Worm (Caenorhabditis elegans) whole organism, young adult: Measurements from ENCODE around the gene rps-14.

Experiments
- B0261.1 ChIP-seq: sonication (generic microtip); optimal IDR thresholded peaks from 2 replicates; lab custom pipeline; 2016; ENCODE audit warnings: mild to moderate bottlenecking, missing genetic modification characterization, moderate library complexity, missing compliant biosample characterization
- B0336.3 ChIP-seq: fragments of 200-800 bp; sonication (Bioruptor generic); IDR thresholded peaks from 2 replicates; pipeline ENCODE4 v1.3.6; 2022; ENCODE audit warnings: missing genetic modification characterization, missing compliant biosample characterization
- F49E8.2 ChIP-seq: sonication (generic microtip); optimal IDR thresholded peaks from 3 replicates; lab custom pipeline; 2017; ENCODE audit warnings: missing genetic modification characterization, mild to moderate bottlenecking, missing compliant biosample characterization, antibody characterized with exemption, moderate library complexity; ENCODE audit not compliant: insufficient read depth
- F57C9.4 ChIP-seq: sonication (generic microtip); optimal IDR thresholded peaks from 2 replicates; lab custom pipeline; 2017; ENCODE audit warnings: mild to moderate bottlenecking, missing genetic modification characterization, missing compliant biosample characterization
- T26A5.8 ChIP-seq: sonication (generic microtip); optimal IDR thresholded peaks from 2 replicates; lab custom pipeline; 2016; ENCODE audit warnings: missing genetic modification characterization, missing compliant biosample characterization
- Y53G8AR.9 ChIP-seq: fragments of 200-800 bp; sonication (Bioruptor generic); conservative IDR thresholded peaks from 2 replicates; pipeline ENCODE4 v1.3.6; 2022; ENCODE audit warnings: missing genetic modification reagents, missing genetic modification characterization, missing compliant biosample characterization
- Y56A3A.18 ChIP-seq: fragments of 200-800 bp; sonication (Bioruptor generic); IDR thresholded peaks from 2 replicates; pipeline ENCODE4 v1.3.6; 2022; ENCODE audit warnings: missing genetic modification reagents, missing genetic modification characterization, missing compliant biosample characterization
- Y95B8A.8 ChIP-seq: fragments of 200-800 bp; sonication (Bioruptor generic); IDR thresholded peaks from 2 replicates; pipeline ENCODE4 v1.3.6; 2022; ENCODE audit warnings: missing genetic modification reagents, missing genetic modification characterization, missing compliant biosample characterization
- ZK185.1 ChIP-seq: sonication (generic microtip); optimal IDR thresholded peaks from 2 replicates; lab custom pipeline; 2016; ENCODE audit warnings: mild to moderate bottlenecking, missing genetic modification characterization, missing compliant biosample characterization; ENCODE audit not compliant: poor library complexity, severe bottlenecking
- ama-1 ChIP-seq, 3 experiments: fragments of 150-350 bp in 1 of 3; sonication (generic microtip) in 2 of 3; optimal IDR thresholded peaks; 2 replicates each; lab custom pipeline; 2014 to 2018; ENCODE audit warnings: missing biosample characterization in 2 of 3, missing genetic modification characterization in 2 of 3, missing genetic modification reagents in 2 of 3
- athp-1 ChIP-seq: sonication (generic microtip); optimal IDR thresholded peaks from 2 replicates; lab custom pipeline; 2017; ENCODE audit warnings: mild to moderate bottlenecking, missing genetic modification characterization, missing compliant biosample characterization
- attf-6 ChIP-seq: fragments of 200-800 bp; sonication (Bioruptor generic); IDR thresholded peaks from 2 replicates; pipeline ENCODE4 v1.3.6; 2022; ENCODE audit warnings: missing genetic modification reagents, missing genetic modification characterization, missing compliant biosample characterization
- bed-1 ChIP-seq: fragments of 200-800 bp; sonication (Bioruptor generic); IDR thresholded peaks from 2 replicates; pipeline ENCODE4 v1.3.6; 2022; ENCODE audit warnings: missing genetic modification reagents, missing genetic modification characterization, missing compliant biosample characterization
- ceh-100 ChIP-seq: fragments of 200-800 bp; sonication (Bioruptor generic); IDR thresholded peaks from 2 replicates; pipeline ENCODE4 v1.3.6; 2022; ENCODE audit warnings: missing genetic modification reagents, missing genetic modification characterization, missing compliant biosample characterization
- ceh-40 ChIP-seq: fragments of 200-800 bp; sonication (Bioruptor generic); IDR thresholded peaks from 2 replicates; pipeline ENCODE4 v1.3.6; 2022; ENCODE audit warnings: missing genetic modification characterization, missing compliant biosample characterization
- ceh-91 ChIP-seq: fragments of 200-800 bp; sonication (Bioruptor generic); IDR thresholded peaks from 2 replicates; pipeline ENCODE4 v1.3.6; 2022; ENCODE audit warnings: missing genetic modification reagents, missing genetic modification characterization, missing compliant biosample characterization
- dox-1 ChIP-seq: fragments of 200-800 bp; sonication (Bioruptor generic); IDR thresholded peaks from 2 replicates; pipeline ENCODE4 v1.3.6; 2022; ENCODE audit warnings: missing genetic modification reagents, missing genetic modification characterization, missing compliant biosample characterization
- dpff-1 ChIP-seq: sonication (generic microtip); optimal IDR thresholded peaks from 2 replicates; lab custom pipeline; 2017; ENCODE audit warnings: mild to moderate bottlenecking, missing genetic modification characterization, missing compliant biosample characterization
- egl-44 ChIP-seq: fragments of 200-800 bp; sonication (Bioruptor generic); IDR thresholded peaks from 2 replicates; pipeline ENCODE4 v1.3.6; 2022; ENCODE audit warnings: missing genetic modification reagents, missing genetic modification characterization, missing compliant biosample characterization
- ekl-4 ChIP-seq: fragments of 200-800 bp; sonication (Bioruptor generic); IDR thresholded peaks from 2 replicates; pipeline ENCODE4 v1.3.6; 2022; ENCODE audit warnings: missing genetic modification reagents, missing genetic modification characterization, missing compliant biosample characterization
- him-1 ChIP-seq: sonication (generic microtip); optimal IDR thresholded peaks from 2 replicates; lab custom pipeline; 2016; ENCODE audit warnings: missing genotype, missing genetic modification reagents, missing genetic modification characterization, missing compliant biosample characterization
- hmg-1.2 ChIP-seq: fragments of 200-800 bp; sonication (Bioruptor generic); IDR thresholded peaks from 2 replicates; pipeline ENCODE4 v1.3.6; 2022; ENCODE audit warnings: missing genetic modification reagents, missing genetic modification characterization, missing compliant biosample characterization
- let-607 ChIP-seq, 2 experiments: fragments of 200-800 bp in 1 of 2; sonication (Bioruptor generic) in 1 of 2; sonication (generic microtip) in 1 of 2; optimal IDR thresholded peaks; 2 replicates each; lab custom pipeline; 2016 to 2018; ENCODE audit warnings: mild to moderate bottlenecking in 2 of 2, missing compliant biosample characterization in 2 of 2, missing genetic modification characterization in 2 of 2, moderate library complexity in 2 of 2, missing genotype in 1 of 2
- lin-35 ChIP-seq, 3 experiments: fragments of 150-350 bp in 2 of 3; sonication (generic microtip) in 1 of 3; optimal IDR thresholded peaks; 2 replicates each; lab custom pipeline; 2014 to 2018; ENCODE audit warnings: missing biosample characterization in 3 of 3, missing genetic modification characterization in 3 of 3, missing genetic modification reagents in 3 of 3
- lin-54 ChIP-seq: fragments of 200-800 bp; sonication (Bioruptor generic); optimal IDR thresholded peaks from 2 replicates; lab custom pipeline; 2018; ENCODE audit warnings: mild to moderate bottlenecking, missing genetic modification characterization, missing compliant biosample characterization
- lir-1 ChIP-seq: fragments of 200-800 bp; sonication (Bioruptor generic); conservative IDR thresholded peaks from 2 replicates; pipeline ENCODE4 v1.3.6; 2022; ENCODE audit warnings: missing genetic modification reagents, missing genetic modification characterization, missing compliant biosample characterization
- lsl-1 ChIP-seq: fragments of 200-800 bp; sonication (Bioruptor generic); optimal IDR thresholded peaks from 2 replicates; lab custom pipeline; 2018; ENCODE audit warnings: mild to moderate bottlenecking, missing genetic modification characterization, moderate library complexity, missing compliant biosample characterization
- lsy-27 ChIP-seq: sonication (generic microtip); optimal IDR thresholded peaks from 2 replicates; lab custom pipeline; 2017; ENCODE audit warnings: missing genetic modification characterization, mild to moderate bottlenecking, missing compliant biosample characterization, antibody characterized with exemption, missing genotype, borderline replicate concordance; ENCODE audit not compliant: insufficient read depth
- mxl-1 ChIP-seq: sonication (generic microtip); optimal IDR thresholded peaks from 2 replicates; lab custom pipeline; 2016; ENCODE audit warnings: missing genetic modification characterization, missing compliant biosample characterization
- nfya-2 ChIP-seq: fragments of 200-800 bp; sonication (Bioruptor generic); IDR thresholded peaks from 2 replicates; pipeline ENCODE4 v1.3.6; 2022; ENCODE audit warnings: missing genetic modification reagents, missing genetic modification characterization, missing compliant biosample characterization
- nfyb-1 ChIP-seq: fragments of 200-800 bp; sonication (Bioruptor generic); IDR thresholded peaks from 2 replicates; pipeline ENCODE4 v1.3.6; 2022; ENCODE audit warnings: missing genetic modification reagents, missing genetic modification characterization, missing compliant biosample characterization
- pha-4 ChIP-seq: fragments of 150-350 bp; sonication (generic microtip); optimal IDR thresholded peaks from 2 replicates; lab custom pipeline; 2014; ENCODE audit warnings: missing biosample characterization, missing genetic modification reagents, missing genetic modification characterization
- repo-1 ChIP-seq: sonication (generic microtip); optimal IDR thresholded peaks from 2 replicates; lab custom pipeline; 2017; ENCODE audit warnings: mild to moderate bottlenecking, missing genetic modification characterization, missing compliant biosample characterization
- sdz-38 ChIP-seq: sonication (generic microtip); optimal IDR thresholded peaks from 2 replicates; lab custom pipeline; 2016; ENCODE audit warnings: missing genotype, missing genetic modification characterization, missing compliant biosample characterization
- snpc-1.1 ChIP-seq: sonication (generic microtip); optimal IDR thresholded peaks from 2 replicates; lab custom pipeline; 2017; ENCODE audit warnings: missing genetic modification characterization, mild to moderate bottlenecking, missing compliant biosample characterization, antibody characterized with exemption, moderate library complexity, missing genotype, missing genetic modification reagents; ENCODE audit not compliant: insufficient read depth
- snpc-1.3 ChIP-seq: sonication (generic microtip); optimal IDR thresholded peaks from 2 replicates; lab custom pipeline; 2017; ENCODE audit warnings: missing genetic modification characterization, mild to moderate bottlenecking, missing compliant biosample characterization, antibody characterized with exemption, moderate library complexity, missing genotype, missing genetic modification reagents; ENCODE audit not compliant: insufficient read depth
- snpc-4 ChIP-seq, 5 experiments: fragments of 150-350 bp in 1 of 5; sonication (generic microtip) in 4 of 5; optimal IDR thresholded peaks; 2 replicates each; lab custom pipeline; 2014 to 2018; ENCODE audit warnings: missing genetic modification characterization in 5 of 5, missing biosample characterization in 3 of 5, antibody characterized with exemption in 2 of 5, mild to moderate bottlenecking in 2 of 5, missing compliant biosample characterization in 2 of 5, missing genotype in 2 of 5, moderate library complexity in 2 of 5, missing genetic modification reagents in 1 of 5
- somi-1 ChIP-seq: fragments of 200-800 bp; sonication (Bioruptor generic); optimal IDR thresholded peaks from 2 replicates; lab custom pipeline; 2018; ENCODE audit warnings: mild to moderate bottlenecking, missing genetic modification characterization, missing compliant biosample characterization
- tbp1 ChIP-seq: fragments of 200-800 bp; sonication (Bioruptor generic); optimal IDR thresholded peaks from 2 replicates; lab custom pipeline; 2018; ENCODE audit warnings: mild to moderate bottlenecking, missing genetic modification characterization, missing compliant biosample characterization
- tlf-1 ChIP-seq: fragments of 200-800 bp; sonication (Bioruptor generic); optimal IDR thresholded peaks from 2 replicates; lab custom pipeline; 2018; ENCODE audit warnings: mild to moderate bottlenecking, missing genetic modification characterization, missing compliant biosample characterization
- unc-130 ChIP-seq: sonication (generic microtip); optimal IDR thresholded peaks from 2 replicates; lab custom pipeline; 2016; ENCODE audit warnings: missing genetic modification reagents, missing genetic modification characterization, missing compliant biosample characterization
- zfh-2 ChIP-seq: fragments of 200-800 bp; sonication (Bioruptor generic); conservative IDR thresholded peaks from 2 replicates; pipeline ENCODE4 v1.3.6; 2022; ENCODE audit warnings: missing genetic modification reagents, missing genetic modification characterization, missing compliant biosample characterization
- ztf-6 ChIP-seq: fragments of 200-800 bp; sonication (Bioruptor generic); IDR thresholded peaks from 2 replicates; pipeline ENCODE4 v1.3.6; 2022; ENCODE audit warnings: missing genetic modification reagents, missing genetic modification characterization, missing compliant biosample characterization

rps-14 gene

DNA sequence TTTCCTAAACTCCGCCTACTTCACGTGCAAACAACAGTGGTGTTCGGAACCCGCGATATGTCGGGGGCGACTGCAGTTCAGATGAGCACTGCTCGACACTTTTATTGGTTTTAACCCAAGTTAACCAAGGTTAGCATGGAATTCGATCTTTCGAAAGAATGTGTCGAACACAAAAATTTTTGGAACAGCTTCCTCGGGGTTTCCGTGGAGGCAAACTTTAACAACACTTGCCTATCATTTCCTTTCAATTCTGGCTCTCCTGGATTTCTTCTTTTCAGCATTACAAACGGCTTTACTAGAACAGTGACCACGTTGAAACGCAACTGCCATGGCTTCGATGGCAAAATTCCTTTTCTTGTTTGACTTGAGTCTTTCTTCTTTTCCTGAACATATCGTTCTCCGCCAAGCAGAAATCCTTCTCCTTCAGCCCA is 38.1 kb downstream of the rps-14 start (continued):
- TF ChIP-seq egl-44 (GFP tag; lab: Robert Waterston, UW), result 0 out of 2 replicates have a peak, but pooled peaks have one; percentile 18
- no peak for TF ChIP-seq somi-1 (GFP tag; lab: Kevin White, UChicago)
- no peak for TF ChIP-seq ztf-6 (GFP tag; lab: Robert Waterston, UW)
- TF ChIP-seq dpff-1 (tag; lab: Kevin White, UChicago), result peak; percentile 90
- no peak; the same call in 1 of the 2 replicates for TF ChIP-seq zfh-2 (GFP tag; lab: Robert Waterston, UW)
- TF ChIP-seq pha-4 (tag; lab: Kevin White, UChicago), result no peak
- TF ChIP-seq B0261.1 (tag; lab: Kevin White, UChicago), result peak; percentile 3

ce11 chrIII:7140228-7140710 is 39.1 kb downstream of the rps-14 start:
- TF ChIP-seq ceh-40 (GFP tag; lab: Robert Waterston, UW) (no peak), repo-1 (tag; lab: Kevin White, UChicago) (peak; percentile 39), nfya-2 (GFP tag; lab: Robert Waterston, UW) (no peak), tlf-1 (GFP tag; lab: Kevin White, UChicago) (peak; percentile 31), hmg-1.2 (GFP tag; lab: Robert Waterston, UW) (peak; percentile 88), egl-44 (GFP tag; lab: Robert Waterston, UW) (0 out of 2 replicates have a peak, but pooled peaks have one; percentile 52), ekl-4 (GFP tag; lab: Robert Waterston, UW) (peak; percentile 73), lin-54 (GFP tag; lab: Kevin White, UChicago) (peak; percentile 67), lir-1 (GFP tag; lab: Robert Waterston, UW) (0 out of 2 replicates have a peak, but pooled peaks have one; percentile 16), ZK185.1 (tag; lab: Kevin White, UChicago) (no peak), him-1 (tag; lab: Kevin White, UChicago) (peak; percentile 62), lin-35 (GFP tag; optimal IDR thresholded peaks at IDR 0.05; lab: Kevin White, UChicago) (peak in 1 of 3 experiments; percentile 40), tbp1 (peak; percentile 78), snpc-4 (GFP tag; optimal IDR thresholded peaks at IDR 0.05; lab: Kevin White, UChicago) (peak; percentile 94), snpc-4 (tag; optimal IDR thresholded peaks at IDR 0.05; lab: Kevin White, UChicago) (peak; percentile 94 to 98 (median 96)), F57C9.4 (tag; lab: Kevin White, UChicago) (no peak), ama-1 (optimal IDR thresholded peaks at IDR 0.05; lab: Kevin White, UChicago) (peak; percentile 8), ama-1 (GFP tag; optimal IDR thresholded peaks at IDR 0.05; lab: Kevin White, UChicago) (no peak), bed-1 (GFP tag; lab: Robert Waterston, UW) (no peak), athp-1 (peak; percentile 28), snpc-1.3 (tag; lab: Kevin White, UChicago) (peak; percentile 89), lsy-27 (tag; lab: Kevin White, UChicago) (no peak), lsl-1 (GFP tag; lab: Kevin White, UChicago) (peak; percentile 67), let-607 (tag; optimal IDR thresholded peaks at IDR 0.05; lab: Kevin White, UChicago) (peak in 1 of 2 experiments; percentile 8), nfyb-1 (GFP tag; lab: Robert Waterston, UW) (peak; percentile 72), ceh-91 (GFP tag; lab: Robert Waterston, UW) (0 out of 2 replicates have a peak, but pooled peaks have one; percentile 18), Y53G8AR.9 (peak; percentile 51; the same call in 1 of the 2 replicates), mxl-1 (tag; lab: Kevin White, UChicago) (no peak), Y95B8A.8 (peak; percentile 83), B0336.3 (GFP tag; lab: Robert Waterston, UW) (peak; percentile 66; the same call in 1 of the 2 replicates), snpc-1.1 (tag; lab: Kevin White, UChicago) (peak; percentile 98), sdz-38 (tag; lab: Kevin White, UChicago) (no peak), unc-130 (peak; percentile 45), ceh-100 (0 out of 2 replicates have a peak, but pooled peaks have one; percentile 9), dox-1 (GFP tag; lab: Robert Waterston, UW) (peak; percentile 80), T26A5.8 (tag; lab: Kevin White, UChicago) (no peak), Y56A3A.18 (0 out of 2 replicates have a peak, but pooled peaks have one; percentile 37), attf-6 (GFP tag; lab: Robert Waterston, UW) (peak; percentile 95), F49E8.2 (tag; lab: Kevin White, UChicago) (peak; percentile 83)
